Worm (Caenorhabditis elegans): ENCODE results near the gene T04C10.3.

DNA sequence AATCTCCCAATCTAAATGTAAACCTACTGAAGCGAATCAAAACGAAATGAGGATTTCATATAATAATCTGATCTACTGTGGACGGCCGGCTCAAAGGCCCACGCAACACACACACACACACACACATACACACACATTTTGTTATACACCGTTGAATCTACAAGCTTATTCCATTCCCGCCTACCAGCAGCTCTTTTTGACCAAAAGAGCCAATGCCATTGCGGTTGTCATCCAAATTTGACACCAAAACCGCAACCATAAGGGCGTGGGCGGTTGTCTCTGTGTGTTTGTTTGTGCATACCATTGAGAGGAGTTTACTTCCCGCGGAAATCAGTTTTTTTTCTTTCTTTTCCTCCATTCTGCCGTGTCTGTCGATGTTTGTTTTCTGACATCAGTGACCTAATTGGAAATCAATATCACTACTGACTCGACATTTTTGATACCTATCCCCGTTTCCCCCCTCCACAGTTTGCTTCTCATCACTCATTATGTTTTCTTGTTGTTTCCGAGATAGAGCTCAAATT, 30.7 kb downstream of the T04C10.3 start:
- TF ChIP-seq ceh-82 (tag; optimal IDR thresholded peaks at IDR 0.05) = no peak
- no peak for TF ChIP-seq elt-3 (tag; optimal IDR thresholded peaks at IDR 0.05)
- TF ChIP-seq nhr-11 (tag; optimal IDR thresholded peaks at IDR 0.05) = no peak
- TF ChIP-seq ztf-11 (tag; optimal IDR thresholded peaks at IDR 0.05) = no peak

Measured in whole organism, L2 larva.